Fruit fly (Drosophila melanogaster) whole organism, adult: ENCODE measurements around the gene CG43439.

ENCODE experiments used
- CG14711 ChIP-seq: fragments of 200-800 bp; sonication (Bioruptor generic); optimal IDR thresholded peaks from 2 replicates; lab custom pipeline; 2018; ENCODE audit warnings: missing biosample characterization, mild to moderate bottlenecking, missing genetic modification characterization, moderate library complexity
- CG1620 ChIP-seq: fragments of 200-800 bp; sonication (Bioruptor generic); optimal IDR thresholded peaks from 2 replicates; lab custom pipeline; 2016; ENCODE audit warnings: missing biosample characterization, missing genetic modification characterization
- Mnt ChIP-seq: fragments of 200-800 bp; sonication (Bioruptor generic); optimal IDR thresholded peaks from 2 replicates; lab custom pipeline; 2016; ENCODE audit warnings: missing biosample characterization, mild to moderate bottlenecking, missing genetic modification characterization
- bab1 ChIP-seq: fragments of 200-800 bp; sonication (Bioruptor generic); optimal IDR thresholded peaks from 3 replicates; lab custom pipeline; 2019; ENCODE audit warnings: missing biosample characterization, mild to moderate bottlenecking, missing genetic modification characterization, moderate library complexity
- ovo ChIP-seq: fragments of 200-800 bp; sonication (Bioruptor generic); optimal IDR thresholded peaks from 2 replicates; lab custom pipeline; 2016; ENCODE audit warnings: missing biosample characterization, missing genetic modification characterization

- TF ChIP-seq CG14711 (tag; lab: Kevin White, UChicago), result no peak
- TF ChIP-seq bab1 (GFP tag; lab: Kevin White, UChicago), result no peak
- TF ChIP-seq CG1620 (GFP tag; lab: Kevin White, UChicago), result no peak
- TF ChIP-seq Mnt (GFP tag; lab: Kevin White, UChicago), result no peak
- no peak for TF ChIP-seq ovo (GFP tag; lab: Kevin White, UChicago)
Measured at dm6 chr3L:7002355-7002754, 18.0 kb upstream of the CG43439 start.
